Fruit fly (Drosophila melanogaster) whole organism, adult: ENCODE data around the gene vilya.

Experiments
- CG11617 ChIP-seq: fragments of 200-800 bp; sonication (Bioruptor generic); optimal IDR thresholded peaks from 2 replicates; lab custom pipeline; 2017; ENCODE audit warnings: mild to moderate bottlenecking, missing biosample characterization, missing genetic modification reagents, missing genetic modification characterization
- CG12768 ChIP-seq: fragments of 200-800 bp; sonication (Bioruptor generic); optimal IDR thresholded peaks from 2 replicates; lab custom pipeline; 2017; ENCODE audit warnings: missing biosample characterization, missing genetic modification characterization, mild to moderate bottlenecking, moderate library complexity, missing genetic modification reagents
- ovo ChIP-seq: fragments of 200-800 bp; sonication (Bioruptor generic); optimal IDR thresholded peaks from 2 replicates; lab custom pipeline; 2016; ENCODE audit warnings: missing biosample characterization, missing genetic modification characterization

DNA sequence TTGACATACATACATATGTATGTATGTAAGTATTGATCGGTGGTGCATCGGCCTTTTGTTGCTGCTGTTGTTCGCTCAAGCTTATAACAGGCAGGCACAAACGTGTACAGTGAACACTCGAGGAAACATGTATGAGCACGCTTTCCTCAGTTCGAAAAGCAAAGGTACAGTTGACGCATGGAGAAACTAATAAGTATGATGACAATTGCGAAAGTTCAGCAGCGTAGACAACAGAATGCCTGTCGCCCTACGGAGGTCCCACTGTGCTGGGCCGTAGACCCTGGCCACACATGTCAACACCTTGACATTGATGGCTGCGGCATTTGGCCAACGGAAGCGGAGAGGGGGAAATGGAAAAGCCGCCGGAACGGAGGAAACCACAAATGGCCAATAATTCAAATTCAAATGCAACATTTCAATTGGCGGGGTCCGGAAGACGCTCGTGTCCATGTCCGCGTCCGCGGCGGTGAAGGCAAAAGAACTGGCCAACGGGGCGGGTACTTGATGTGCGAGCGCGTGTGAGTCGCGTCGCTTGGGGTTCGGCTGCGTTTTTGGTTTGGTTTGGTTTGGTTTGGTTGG is 18.2 kb upstream of the vilya start, which contains the start of gene CG2681:
- TF ChIP-seq CG11617 (GFP tag; lab: Kevin White, UChicago) (peak; percentile 7), CG12768 (GFP tag; lab: Kevin White, UChicago) (no peak), ovo (GFP tag; lab: Kevin White, UChicago) (no peak)
